Worm (Caenorhabditis elegans) whole organism, young adult: ENCODE results near the gene wrt-3.
A peak's percentile ranks its signal among the peaks of the same experiment; 100 is the strongest.

Experiments
- B0336.3 ChIP-seq: fragments of 200-800 bp; sonication (Bioruptor generic); IDR thresholded peaks from 2 replicates; pipeline ENCODE4 v1.3.6; 2022; ENCODE audit warnings: missing genetic modification characterization, missing compliant biosample characterization
- C06A6.2 ChIP-seq: fragments of 200-800 bp; sonication (Bioruptor generic); conservative IDR thresholded peaks from 2 replicates; pipeline ENCODE4 v1.3.6; 2022; ENCODE audit warnings: missing genetic modification characterization, missing compliant biosample characterization
- C17E4.6 ChIP-seq: fragments of 200-800 bp; sonication (Bioruptor generic); IDR thresholded peaks from 2 replicates; pipeline ENCODE4 v1.3.6; 2022; ENCODE audit warnings: missing genetic modification reagents, missing genetic modification characterization, missing compliant biosample characterization
- D2030.7 ChIP-seq: fragments of 200-800 bp; sonication (Bioruptor generic); IDR thresholded peaks from 2 replicates; pipeline ENCODE4 v1.3.6; 2022; ENCODE audit warnings: missing genetic modification reagents, missing genetic modification characterization, missing compliant biosample characterization
- F22D6.2 ChIP-seq: sonication (generic microtip); optimal IDR thresholded peaks from 2 replicates; lab custom pipeline; 2016; ENCODE audit warnings: mild to moderate bottlenecking, missing genetic modification characterization, missing compliant biosample characterization
- F23B12.7 ChIP-seq: sonication (generic microtip); optimal IDR thresholded peaks from 2 replicates; lab custom pipeline; 2017; ENCODE audit warnings: missing genetic modification characterization, mild to moderate bottlenecking, missing compliant biosample characterization, antibody characterized with exemption, moderate library complexity; ENCODE audit not compliant: insufficient read depth
- F55B11.4 ChIP-seq: sonication (generic microtip); optimal IDR thresholded peaks from 2 replicates; lab custom pipeline; 2016; ENCODE audit warnings: missing compliant biosample characterization, missing genetic modification characterization, borderline replicate concordance; ENCODE audit not compliant: insufficient read depth
- T26A5.8 ChIP-seq: sonication (generic microtip); optimal IDR thresholded peaks from 2 replicates; lab custom pipeline; 2016; ENCODE audit warnings: missing genetic modification characterization, missing compliant biosample characterization
- Y53G8AR.9 ChIP-seq: fragments of 200-800 bp; sonication (Bioruptor generic); conservative IDR thresholded peaks from 2 replicates; pipeline ENCODE4 v1.3.6; 2022; ENCODE audit warnings: missing genetic modification reagents, missing genetic modification characterization, missing compliant biosample characterization
- Y56A3A.18 ChIP-seq: fragments of 200-800 bp; sonication (Bioruptor generic); IDR thresholded peaks from 2 replicates; pipeline ENCODE4 v1.3.6; 2022; ENCODE audit warnings: missing genetic modification reagents, missing genetic modification characterization, missing compliant biosample characterization
- Y67H2A.10 ChIP-seq: fragments of 200-800 bp; sonication (Bioruptor generic); conservative IDR thresholded peaks from 2 replicates; pipeline ENCODE4 v1.3.6; 2022; ENCODE audit warnings: missing genetic modification reagents, missing genetic modification characterization, missing compliant biosample characterization
- Y79H2A.3 ChIP-seq: fragments of 200-800 bp; sonication (Bioruptor generic); conservative IDR thresholded peaks from 2 replicates; pipeline ENCODE4 v1.3.6; 2022; ENCODE audit warnings: missing genetic modification reagents, missing genetic modification characterization, missing compliant biosample characterization
- Y95B8A.8 ChIP-seq: fragments of 200-800 bp; sonication (Bioruptor generic); IDR thresholded peaks from 2 replicates; pipeline ENCODE4 v1.3.6; 2022; ENCODE audit warnings: missing genetic modification reagents, missing genetic modification characterization, missing compliant biosample characterization
- ZK185.1 ChIP-seq: sonication (generic microtip); optimal IDR thresholded peaks from 2 replicates; lab custom pipeline; 2016; ENCODE audit warnings: mild to moderate bottlenecking, missing genetic modification characterization, missing compliant biosample characterization; ENCODE audit not compliant: poor library complexity, severe bottlenecking
- aptf-3 ChIP-seq: fragments of 200-800 bp; sonication (Bioruptor generic); IDR thresholded peaks from 2 replicates; pipeline ENCODE4 v1.3.6; 2022; ENCODE audit warnings: missing genetic modification characterization, missing compliant biosample characterization
- athp-1 ChIP-seq: sonication (generic microtip); optimal IDR thresholded peaks from 2 replicates; lab custom pipeline; 2017; ENCODE audit warnings: mild to moderate bottlenecking, missing genetic modification characterization, missing compliant biosample characterization
- attf-3 ChIP-seq: fragments of 200-800 bp; sonication (Bioruptor generic); conservative IDR thresholded peaks from 2 replicates; pipeline ENCODE4 v1.3.6; 2022; ENCODE audit warnings: missing genetic modification reagents, missing genetic modification characterization, missing compliant biosample characterization
- attf-6 ChIP-seq: fragments of 200-800 bp; sonication (Bioruptor generic); IDR thresholded peaks from 2 replicates; pipeline ENCODE4 v1.3.6; 2022; ENCODE audit warnings: missing genetic modification reagents, missing genetic modification characterization, missing compliant biosample characterization
- bed-1 ChIP-seq: fragments of 200-800 bp; sonication (Bioruptor generic); IDR thresholded peaks from 2 replicates; pipeline ENCODE4 v1.3.6; 2022; ENCODE audit warnings: missing genetic modification reagents, missing genetic modification characterization, missing compliant biosample characterization
- cebp-2 ChIP-seq: fragments of 200-800 bp; sonication (Bioruptor generic); IDR thresholded peaks from 2 replicates; pipeline ENCODE4 v1.3.6; 2022; ENCODE audit warnings: missing genetic modification characterization, missing compliant biosample characterization
- ceh-100 ChIP-seq: fragments of 200-800 bp; sonication (Bioruptor generic); IDR thresholded peaks from 2 replicates; pipeline ENCODE4 v1.3.6; 2022; ENCODE audit warnings: missing genetic modification reagents, missing genetic modification characterization, missing compliant biosample characterization
- ceh-40 ChIP-seq: fragments of 200-800 bp; sonication (Bioruptor generic); IDR thresholded peaks from 2 replicates; pipeline ENCODE4 v1.3.6; 2022; ENCODE audit warnings: missing genetic modification characterization, missing compliant biosample characterization
- ceh-79 ChIP-seq: sonication (generic microtip); optimal IDR thresholded peaks from 2 replicates; lab custom pipeline; 2017; ENCODE audit warnings: mild to moderate bottlenecking, missing genetic modification characterization, missing compliant biosample characterization
- die-1 ChIP-seq: sonication (generic microtip); optimal IDR thresholded peaks from 2 replicates; lab custom pipeline; 2016; ENCODE audit warnings: missing genotype, mild to moderate bottlenecking, missing genetic modification characterization, missing compliant biosample characterization
- dpl-1 ChIP-seq: fragments of 150-350 bp; optimal IDR thresholded peaks from 2 replicates; lab custom pipeline; 2014; ENCODE audit warnings: missing biosample characterization, missing genetic modification reagents, missing genetic modification characterization
- egl-44 ChIP-seq: fragments of 200-800 bp; sonication (Bioruptor generic); IDR thresholded peaks from 2 replicates; pipeline ENCODE4 v1.3.6; 2022; ENCODE audit warnings: missing genetic modification reagents, missing genetic modification characterization, missing compliant biosample characterization
- egrh-3 ChIP-seq: fragments of 200-800 bp; sonication (Bioruptor generic); IDR thresholded peaks from 2 replicates; pipeline ENCODE4 v1.3.6; 2022; ENCODE audit warnings: missing genetic modification reagents, missing genetic modification characterization, missing compliant biosample characterization
- ekl-4 ChIP-seq: fragments of 200-800 bp; sonication (Bioruptor generic); IDR thresholded peaks from 2 replicates; pipeline ENCODE4 v1.3.6; 2022; ENCODE audit warnings: missing genetic modification reagents, missing genetic modification characterization, missing compliant biosample characterization
- hrde-1 ChIP-seq: sonication (generic microtip); optimal IDR thresholded peaks from 2 replicates; lab custom pipeline; 2016; ENCODE audit warnings: missing genetic modification characterization, mild to moderate bottlenecking, missing compliant biosample characterization, moderate library complexity, missing genotype, missing genetic modification reagents, borderline replicate concordance
- let-526 ChIP-seq: fragments of 200-800 bp; sonication (Bioruptor generic); IDR thresholded peaks from 2 replicates; pipeline ENCODE4 v1.3.6; 2022; ENCODE audit warnings: missing genetic modification reagents, missing genetic modification characterization, missing compliant biosample characterization
- lin-35 ChIP-seq, 3 experiments: fragments of 150-350 bp in 2 of 3; sonication (generic microtip) in 1 of 3; optimal IDR thresholded peaks; 2 replicates each; lab custom pipeline; 2014 to 2018; ENCODE audit warnings: missing biosample characterization in 3 of 3, missing genetic modification characterization in 3 of 3, missing genetic modification reagents in 3 of 3
- lin-40 ChIP-seq: sonication (generic microtip); optimal IDR thresholded peaks from 2 replicates; lab custom pipeline; 2016; ENCODE audit warnings: missing genetic modification characterization, mild to moderate bottlenecking, missing compliant biosample characterization, missing genotype, missing genetic modification reagents
- lir-1 ChIP-seq: fragments of 200-800 bp; sonication (Bioruptor generic); conservative IDR thresholded peaks from 2 replicates; pipeline ENCODE4 v1.3.6; 2022; ENCODE audit warnings: missing genetic modification reagents, missing genetic modification characterization, missing compliant biosample characterization
- madf-3 ChIP-seq: fragments of 200-800 bp; sonication (Bioruptor generic); IDR thresholded peaks from 2 replicates; pipeline ENCODE4 v1.3.6; 2022; ENCODE audit warnings: missing genetic modification reagents, missing genetic modification characterization, missing compliant biosample characterization
- madf-8 ChIP-seq: fragments of 200-800 bp; sonication (Bioruptor generic); conservative IDR thresholded peaks from 2 replicates; pipeline ENCODE4 v1.3.6; 2022; ENCODE audit warnings: missing genetic modification reagents, missing genetic modification characterization, missing compliant biosample characterization
- mel-28 ChIP-seq: sonication (generic microtip); optimal IDR thresholded peaks from 2 replicates; lab custom pipeline; 2016; ENCODE audit warnings: borderline replicate concordance, mild to moderate bottlenecking, missing genetic modification characterization, missing compliant biosample characterization
- nhr-27 ChIP-seq: fragments of 200-800 bp; sonication (Bioruptor generic); optimal IDR thresholded peaks from 2 replicates; lab custom pipeline; 2018; ENCODE audit warnings: mild to moderate bottlenecking, missing genetic modification characterization, moderate library complexity, missing compliant biosample characterization
- rcor-1 ChIP-seq: fragments of 200-800 bp; sonication (Bioruptor generic); IDR thresholded peaks from 2 replicates; pipeline ENCODE4 v1.3.6; 2022; ENCODE audit warnings: missing genetic modification reagents, missing genetic modification characterization, missing compliant biosample characterization
- rec-8 ChIP-seq, 2 experiments: sonication (generic microtip); optimal IDR thresholded peaks; 2 replicates each; lab custom pipeline; 2016; ENCODE audit warnings: mild to moderate bottlenecking in 2 of 2, missing genetic modification characterization in 2 of 2, missing genetic modification reagents in 2 of 2, missing genotype in 2 of 2, missing biosample characterization in 1 of 2, missing compliant biosample characterization in 1 of 2, moderate library complexity in 1 of 2
- rpc-1 ChIP-seq, 2 experiments: fragments of 150-350 bp in 1 of 2; sonication (generic microtip) in 1 of 2; optimal IDR thresholded peaks; 2 replicates each; lab custom pipeline; 2014 to 2018; ENCODE audit warnings: missing biosample characterization in 1 of 2, missing genetic modification characterization in 1 of 2, missing genetic modification reagents in 1 of 2, missing genotype in 1 of 2
- snpc-1.1 ChIP-seq: sonication (generic microtip); optimal IDR thresholded peaks from 2 replicates; lab custom pipeline; 2017; ENCODE audit warnings: missing genetic modification characterization, mild to moderate bottlenecking, missing compliant biosample characterization, antibody characterized with exemption, moderate library complexity, missing genotype, missing genetic modification reagents; ENCODE audit not compliant: insufficient read depth
- snpc-3.4 ChIP-seq: sonication (generic microtip); optimal IDR thresholded peaks from 2 replicates; lab custom pipeline; 2017; ENCODE audit warnings: missing genetic modification characterization, mild to moderate bottlenecking, missing compliant biosample characterization, antibody characterized with exemption, moderate library complexity, missing genotype, missing genetic modification reagents
- somi-1 ChIP-seq: fragments of 200-800 bp; sonication (Bioruptor generic); optimal IDR thresholded peaks from 2 replicates; lab custom pipeline; 2018; ENCODE audit warnings: mild to moderate bottlenecking, missing genetic modification characterization, missing compliant biosample characterization
- tbx-9 ChIP-seq: sonication (generic microtip); optimal IDR thresholded peaks from 2 replicates; lab custom pipeline; 2016; ENCODE audit warnings: borderline replicate concordance, missing genetic modification characterization, inconsistent platforms, missing compliant biosample characterization
- ztf-28 ChIP-seq: fragments of 200-800 bp; sonication (Bioruptor generic); IDR thresholded peaks from 2 replicates; pipeline ENCODE4 v1.3.6; 2022; ENCODE audit warnings: missing genetic modification reagents, missing genetic modification characterization, missing compliant biosample characterization
- ztf-3 ChIP-seq: fragments of 200-800 bp; sonication (Bioruptor generic); optimal IDR thresholded peaks from 2 replicates; lab custom pipeline; 2018; ENCODE audit warnings: mild to moderate bottlenecking, missing genetic modification characterization, missing compliant biosample characterization

Gene wrt-3

ce11 chrIV:9525682-9526416 lies 48.6 kb upstream of the wrt-3 start, which contains the start of gene elo-1 (continued):
- TF ChIP-seq somi-1 (GFP tag; lab: Kevin White, UChicago) (no peak), ztf-3 (no peak), let-526 (no peak), ztf-28 (GFP tag; lab: Robert Waterston, UW) (no peak), Y56A3A.18 (no peak), lin-35 (GFP tag; optimal IDR thresholded peaks at IDR 0.05; lab: Kevin White, UChicago) (no peak), egl-44 (0 out of 2 replicates have a peak, but pooled peaks have one; percentile 61), attf-6 (GFP tag; lab: Robert Waterston, UW) (no peak), Y53G8AR.9 (GFP tag; lab: Robert Waterston, UW) (0 out of 2 replicates have a peak, but pooled peaks have one; percentile 13), F23B12.7 (tag; lab: Kevin White, UChicago) (no peak), T26A5.8 (tag; lab: Kevin White, UChicago) (no peak), F55B11.4 (tag; lab: Kevin White, UChicago) (no peak), hrde-1 (tag; lab: Kevin White, UChicago) (no peak), lin-40 (peak; percentile 51), F22D6.2 (tag; lab: Kevin White, UChicago) (no peak), mel-28 (tag; lab: Kevin White, UChicago) (no peak), ekl-4 (GFP tag; lab: Robert Waterston, UW) (no peak), dpl-1 (GFP tag; lab: Kevin White, UChicago) (no peak), B0336.3 (peak; percentile 44; the same call in 1 of the 2 replicates), Y79H2A.3 (GFP tag; lab: Robert Waterston, UW) (no peak), D2030.7 (GFP tag; lab: Robert Waterston, UW) (no peak), tbx-9 (tag; lab: Kevin White, UChicago) (no peak), die-1 (no peak), Y95B8A.8 (GFP tag; lab: Robert Waterston, UW) (no peak), rcor-1 (GFP tag; lab: Robert Waterston, UW) (no peak), cebp-2 (GFP tag; lab: Robert Waterston, UW) (no peak), bed-1 (GFP tag; lab: Robert Waterston, UW) (no peak), ceh-100 (GFP tag; lab: Robert Waterston, UW) (no peak), attf-3 (GFP tag; lab: Robert Waterston, UW) (no peak), madf-8 (GFP tag; lab: Robert Waterston, UW) (no peak), aptf-3 (no peak), snpc-3.4 (no peak), Y67H2A.10 (GFP tag; lab: Robert Waterston, UW) (no peak), ceh-79 (tag; lab: Kevin White, UChicago) (no peak), snpc-1.1 (no peak), egrh-3 (GFP tag; lab: Robert Waterston, UW) (no peak), C17E4.6 (no peak), C06A6.2 (GFP tag; lab: Robert Waterston, UW) (0 out of 2 replicates have a peak, but pooled peaks have one; percentile 52), madf-3 (GFP tag; lab: Robert Waterston, UW) (no peak), rec-8 (tag; optimal IDR thresholded peaks at IDR 0.05; lab: Kevin White, UChicago) (no peak), nhr-27 (tag; lab: Kevin White, UChicago) (no peak), rpc-1 (optimal IDR thresholded peaks at IDR 0.05; lab: Kevin White, UChicago) (no peak), rpc-1 (tag; optimal IDR thresholded peaks at IDR 0.05; lab: Kevin White, UChicago) (no peak), ceh-40 (GFP tag; lab: Robert Waterston, UW) (no peak), athp-1 (tag; lab: Kevin White, UChicago) (no peak), lir-1 (GFP tag; lab: Robert Waterston, UW) (no peak), ZK185.1 (tag; lab: Kevin White, UChicago) (no peak)
